Fruit fly (Drosophila melanogaster) whole organism, embryonic: ENCODE data around the gene CG5541.

ENCODE experiments used
- Abd-B ChIP-seq: fragments of 200-800 bp; sonication (Bioruptor generic); optimal IDR thresholded peaks from 2 replicates; lab custom pipeline; 2018; ENCODE audit warnings: missing biosample characterization, mild to moderate bottlenecking, missing genetic modification characterization, moderate library complexity
- C15 ChIP-seq: fragments of 200-800 bp; sonication (Bioruptor generic); IDR thresholded peaks from 3 replicates; pipeline ENCODE4 v1.3.6; 2022; ENCODE audit warnings: missing biosample characterization, missing genetic modification characterization
- CG11696 ChIP-seq: fragments of 200-800 bp; sonication (Bioruptor generic); IDR thresholded peaks from 2 replicates; pipeline ENCODE4 v1.3.6; 2022; ENCODE audit warnings: missing biosample characterization, missing genetic modification characterization
- CG12071 ChIP-seq: fragments of 200-800 bp; sonication (Bioruptor generic); optimal IDR thresholded peaks from 3 replicates; lab custom pipeline; 2018; ENCODE audit warnings: missing biosample characterization, mild to moderate bottlenecking, missing genetic modification characterization
- CG12219 ChIP-seq: fragments of 200-800 bp; sonication (Bioruptor generic); optimal IDR thresholded peaks from 3 replicates; lab custom pipeline; 2018; ENCODE audit warnings: missing biosample characterization, mild to moderate bottlenecking, missing genetic modification characterization
- CG12299 ChIP-seq: fragments of 200-800 bp; sonication (Bioruptor generic); optimal IDR thresholded peaks from 2 replicates; lab custom pipeline; 2018; ENCODE audit warnings: missing biosample characterization, mild to moderate bottlenecking, missing genetic modification characterization
- CG1233 ChIP-seq: fragments of 200-800 bp; sonication (Bioruptor generic); optimal IDR thresholded peaks from 4 replicates; lab custom pipeline; 2018; ENCODE audit warnings: missing biosample characterization, mild to moderate bottlenecking, missing genetic modification characterization
- CG12769 ChIP-seq: fragments of 200-800 bp; sonication (Bioruptor generic); optimal IDR thresholded peaks from 2 replicates; lab custom pipeline; 2019; ENCODE audit warnings: missing biosample characterization, mild to moderate bottlenecking, missing genetic modification characterization, moderate library complexity
- CG2875 ChIP-seq: fragments of 200-800 bp; sonication (Bioruptor generic); optimal IDR thresholded peaks from 2 replicates; lab custom pipeline; 2017; ENCODE audit warnings: missing biosample characterization, mild to moderate bottlenecking, missing genetic modification characterization, missing genetic modification reagents
- CG2889 ChIP-seq: fragments of 200-800 bp; sonication (Bioruptor generic); IDR thresholded peaks from 3 replicates; pipeline ENCODE4 v1.3.6; 2022; ENCODE audit warnings: missing biosample characterization, missing genetic modification characterization
- CG32772 ChIP-seq: fragments of 200-800 bp; sonication (Bioruptor generic); IDR thresholded peaks from 2 replicates; pipeline ENCODE4 v1.3.6; 2022; ENCODE audit warnings: missing biosample characterization, missing genetic modification characterization
- CG4282 ChIP-seq: fragments of 200-800 bp; sonication (Bioruptor generic); optimal IDR thresholded peaks from 2 replicates; lab custom pipeline; 2016; ENCODE audit warnings: missing biosample characterization, missing genetic modification characterization
- CG7271 ChIP-seq: fragments of 200-800 bp; sonication (Bioruptor generic); optimal IDR thresholded peaks from 2 replicates; lab custom pipeline; 2018; ENCODE audit warnings: missing biosample characterization, mild to moderate bottlenecking, missing genetic modification characterization, moderate library complexity
- CG7786 ChIP-seq: fragments of 200-800 bp; sonication (Bioruptor generic); optimal IDR thresholded peaks from 2 replicates; lab custom pipeline; 2016; ENCODE audit warnings: missing biosample characterization, missing genetic modification characterization
- CG8290 ChIP-seq, 3 experiments: fragments of 200-800 bp; sonication (Bioruptor generic); optimal IDR thresholded peaks; 2 replicates each; lab custom pipeline; 2016 to 2019; ENCODE audit warnings: missing biosample characterization in 3 of 3, missing genetic modification characterization in 3 of 3, mild to moderate bottlenecking in 2 of 3, moderate library complexity in 1 of 3
- CG8359 ChIP-seq: fragments of 200-800 bp; sonication (Bioruptor generic); optimal IDR thresholded peaks from 2 replicates; lab custom pipeline; 2017; ENCODE audit warnings: missing biosample characterization, mild to moderate bottlenecking, missing genetic modification characterization, borderline replicate concordance
- CG9817 ChIP-seq: fragments of 200-800 bp; sonication (Bioruptor generic); optimal IDR thresholded peaks from 2 replicates; lab custom pipeline; 2018; ENCODE audit warnings: missing biosample characterization, mild to moderate bottlenecking, missing genetic modification characterization, moderate library complexity
- CG9876 ChIP-seq: fragments of 200-800 bp; sonication (Bioruptor generic); optimal IDR thresholded peaks from 2 replicates; lab custom pipeline; 2016; ENCODE audit warnings: missing biosample characterization, missing genetic modification characterization
- CTCF ChIP-seq: fragments of 200-800 bp; sonication (Bioruptor generic); optimal IDR thresholded peaks from 2 replicates; lab custom pipeline; 2017; ENCODE audit warnings: missing biosample characterization, mild to moderate bottlenecking, missing genetic modification characterization, moderate library complexity
- CkIIα-i1 ChIP-seq: fragments of 200-800 bp; sonication (Bioruptor generic); IDR thresholded peaks from 2 replicates; pipeline ENCODE4 v1.3.6; 2022; ENCODE audit warnings: missing biosample characterization, missing genetic modification characterization
- D19B ChIP-seq: fragments of 200-800 bp; sonication (Bioruptor generic); optimal IDR thresholded peaks from 2 replicates; lab custom pipeline; 2017; ENCODE audit warnings: missing biosample characterization, mild to moderate bottlenecking, missing genetic modification characterization
- Dad ChIP-seq: fragments of 200-800 bp; sonication (Bioruptor generic); optimal IDR thresholded peaks from 3 replicates; lab custom pipeline; 2016; ENCODE audit warnings: missing biosample characterization, missing genetic modification characterization
- Dek ChIP-seq: fragments of 200-800 bp; sonication (Bioruptor generic); optimal IDR thresholded peaks from 3 replicates; lab custom pipeline; 2019; ENCODE audit warnings: missing biosample characterization, mild to moderate bottlenecking, missing genetic modification characterization, moderate library complexity
- Doc3 ChIP-seq: fragments of 200-800 bp; sonication (Bioruptor generic); IDR thresholded peaks from 3 replicates; pipeline ENCODE4 v1.3.6; 2022; ENCODE audit warnings: missing biosample characterization, missing genetic modification characterization; ENCODE audit not compliant: partially characterized antibody
- Gsc ChIP-seq: fragments of 200-800 bp; sonication (Bioruptor generic); IDR thresholded peaks from 2 replicates; pipeline ENCODE4 v1.3.6; 2022; ENCODE audit warnings: missing biosample characterization, missing genetic modification characterization
- MESR4 ChIP-seq: fragments of 200-800 bp; sonication (Bioruptor generic); optimal IDR thresholded peaks from 2 replicates; lab custom pipeline; 2018; ENCODE audit warnings: missing biosample characterization, mild to moderate bottlenecking, missing genetic modification characterization, moderate library complexity
- Myb ChIP-seq: fragments of 200-800 bp; sonication (Bioruptor generic); optimal IDR thresholded peaks from 2 replicates; lab custom pipeline; 2016; ENCODE audit warnings: missing biosample characterization, missing genetic modification characterization
- Optix ChIP-seq: fragments of 200-800 bp; sonication (Bioruptor generic); IDR thresholded peaks from 3 replicates; pipeline ENCODE4 v1.3.6; 2022; ENCODE audit warnings: missing biosample characterization, missing genetic modification characterization
- Pdp1 ChIP-seq, 2 experiments: fragments of 200-800 bp; sonication (Bioruptor generic); optimal IDR thresholded peaks; 3 replicates each; lab custom pipeline; 2016; ENCODE audit warnings: missing biosample characterization in 2 of 2, missing genetic modification characterization in 2 of 2, mild to moderate bottlenecking in 1 of 2, moderate library complexity in 1 of 2
- Rx ChIP-seq: fragments of 200-800 bp; sonication (Bioruptor generic); IDR thresholded peaks from 2 replicates; pipeline ENCODE4 v1.3.6; 2022; ENCODE audit warnings: missing biosample characterization, missing genetic modification characterization
- Usf ChIP-seq: fragments of 200-800 bp; sonication (Bioruptor generic); optimal IDR thresholded peaks from 2 replicates; lab custom pipeline; 2017; ENCODE audit warnings: missing genotype, missing biosample characterization, missing genetic modification characterization
- Xrp1 ChIP-seq: fragments of 200-800 bp; sonication (Bioruptor generic); IDR thresholded peaks from 2 replicates; pipeline ENCODE4 v1.3.6; 2022; ENCODE audit warnings: missing biosample characterization, missing genetic modification characterization
- abd-A ChIP-seq: fragments of 200-800 bp; sonication (Bioruptor generic); optimal IDR thresholded peaks from 3 replicates; lab custom pipeline; 2019; ENCODE audit warnings: missing biosample characterization, mild to moderate bottlenecking, missing genetic modification characterization, moderate library complexity
- bcd ChIP-seq: fragments of 200-800 bp; sonication (Bioruptor generic); optimal IDR thresholded peaks from 2 replicates; lab custom pipeline; 2017; ENCODE audit warnings: missing biosample characterization, mild to moderate bottlenecking, missing genetic modification characterization
- cas ChIP-seq: fragments of 200-800 bp; sonication (Bioruptor generic); IDR thresholded peaks from 2 replicates; pipeline ENCODE4 v1.3.6; 2022; ENCODE audit warnings: missing biosample characterization, missing genetic modification characterization
- chinmo ChIP-seq: fragments of 200-800 bp; sonication (Bioruptor generic); IDR thresholded peaks from 4 replicates; pipeline ENCODE4 v1.3.6; 2022; ENCODE audit warnings: missing biosample characterization, missing genetic modification characterization; ENCODE audit not compliant: partially characterized antibody
- en ChIP-seq: fragments of 200-800 bp; sonication (Bioruptor generic); optimal IDR thresholded peaks from 2 replicates; lab custom pipeline; 2016; ENCODE audit warnings: missing biosample characterization, missing genetic modification characterization
- hbn ChIP-seq: fragments of 200-800 bp; sonication (Bioruptor generic); IDR thresholded peaks from 2 replicates; pipeline ENCODE4 v1.3.6; 2022; ENCODE audit warnings: missing biosample characterization, missing genetic modification characterization; ENCODE audit not compliant: partially characterized antibody
- hkb ChIP-seq, 2 experiments: fragments of 200-800 bp in 1 of 2; fragments of >200 bp in 1 of 2; sonication (Bioruptor generic) in 1 of 2; IDR thresholded peaks in 1 of 2; optimal IDR thresholded peaks in 1 of 2; 2 replicates each; pipeline versions ENCODE4 v1.3.6 to Lab custom; 2017 to 2022; ENCODE audit warnings: missing biosample characterization in 1 of 2, missing genetic modification characterization in 1 of 2
- lbe ChIP-seq: fragments of 200-800 bp; sonication (Bioruptor generic); optimal IDR thresholded peaks from 2 replicates; lab custom pipeline; 2016; ENCODE audit warnings: missing biosample characterization, mild to moderate bottlenecking, missing genetic modification characterization
- nerfin-2 ChIP-seq: fragments of 200-800 bp; sonication (Bioruptor generic); IDR thresholded peaks from 2 replicates; pipeline ENCODE4 v1.3.6; 2022; ENCODE audit warnings: missing biosample characterization, missing genetic modification characterization; ENCODE audit not compliant: partially characterized antibody
- onecut ChIP-seq: fragments of 200-800 bp; sonication (Bioruptor generic); IDR thresholded peaks from 2 replicates; pipeline ENCODE4 v1.3.6; 2022; ENCODE audit warnings: missing biosample characterization, missing genetic modification characterization
- p53 ChIP-seq: fragments of 200-800 bp; sonication (Bioruptor generic); optimal IDR thresholded peaks from 2 replicates; lab custom pipeline; 2016; ENCODE audit warnings: missing biosample characterization, missing genetic modification characterization
- run ChIP-seq: fragments of 200-800 bp; sonication (Bioruptor generic); optimal IDR thresholded peaks from 3 replicates; lab custom pipeline; 2018; ENCODE audit warnings: missing biosample characterization, mild to moderate bottlenecking, missing genetic modification characterization
- slp2 ChIP-seq: fragments of 200-800 bp; sonication (Bioruptor generic); optimal IDR thresholded peaks from 2 replicates; lab custom pipeline; 2016; ENCODE audit warnings: missing biosample characterization, missing genetic modification characterization
- trem ChIP-seq: fragments of 200-800 bp; optimal IDR thresholded peaks from 3 replicates; lab custom pipeline; 2019; ENCODE audit warnings: missing biosample characterization, mild to moderate bottlenecking, missing genetic modification characterization, moderate library complexity
- unc-4 ChIP-seq: fragments of 200-800 bp; sonication (Bioruptor generic); IDR thresholded peaks from 2 replicates; pipeline ENCODE4 v1.3.6; 2022; ENCODE audit warnings: missing biosample characterization, missing genetic modification characterization; ENCODE audit not compliant: partially characterized antibody
- wor ChIP-seq: fragments of 200-800 bp; sonication (Bioruptor generic); IDR thresholded peaks from 2 replicates; pipeline ENCODE4 v1.3.6; 2022; ENCODE audit warnings: missing biosample characterization, missing genetic modification characterization
- zen2 ChIP-seq: fragments of 200-800 bp; sonication (Bioruptor generic); IDR thresholded peaks from 3 replicates; pipeline ENCODE4 v1.3.6; 2022; ENCODE audit warnings: missing biosample characterization, missing genetic modification characterization; ENCODE audit not compliant: partially characterized antibody
- zfh1 ChIP-seq: fragments of 200-800 bp; sonication (Bioruptor generic); IDR thresholded peaks from 3 replicates; pipeline ENCODE4 v1.3.6; 2022; ENCODE audit warnings: missing biosample characterization, missing genetic modification characterization

The CG5541 gene

DNA sequence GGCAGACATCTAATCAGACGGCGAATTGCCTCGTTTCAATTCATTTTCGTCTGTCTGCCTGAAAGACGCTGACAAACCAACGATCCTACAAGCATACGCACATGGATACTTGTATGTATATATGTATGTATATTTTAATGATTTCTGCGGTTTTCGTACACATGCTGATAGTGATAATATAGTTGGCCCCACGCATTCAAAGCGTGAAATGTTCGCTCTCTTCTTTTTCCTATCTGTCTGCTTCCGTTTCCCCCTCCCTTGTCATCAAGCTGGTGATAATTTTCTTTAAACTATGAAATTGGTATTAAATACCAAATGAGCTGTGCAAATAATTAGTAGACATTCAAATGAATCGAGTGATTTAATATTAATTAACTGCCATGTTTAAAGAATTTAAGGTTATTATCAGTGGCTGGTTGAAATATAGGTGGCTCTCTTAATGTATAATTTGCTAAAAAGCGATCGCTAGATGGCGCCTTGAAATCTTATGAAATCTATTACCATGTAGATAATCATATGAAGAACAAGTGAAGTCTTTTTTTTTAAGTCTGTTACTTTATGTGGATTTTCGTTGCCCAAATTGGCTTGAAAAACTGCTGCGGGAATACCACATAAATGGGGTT is 37.0 kb downstream of the CG5541 start, which contains the start of gene CG33177 (continued):
- TF ChIP-seq onecut (GFP tag; lab: Robert Waterston, UW) (no peak), CG12071 (GFP tag; lab: Kevin White, UChicago) (no peak), MESR4 (GFP tag; lab: Kevin White, UChicago) (no peak), Doc3 (no peak), Rx (GFP tag; lab: Robert Waterston, UW) (no peak), Abd-B (GFP tag; lab: Kevin White, UChicago) (peak; percentile 9), unc-4 (GFP tag; lab: Robert Waterston, UW) (no peak), CG4282 (GFP tag; lab: Kevin White, UChicago) (no peak), CG7786 (GFP tag; lab: Kevin White, UChicago) (no peak), Myb (GFP tag; lab: Kevin White, UChicago) (peak; percentile 82), CkIIα-i1 (GFP tag; lab: Robert Waterston, UW) (no peak), trem (tag; lab: Kevin White, UChicago) (no peak), CG11696 (GFP tag; lab: Robert Waterston, UW) (no peak), hkb (optimal IDR thresholded peaks at IDR 0.05; lab: Kevin White, UChicago) (no peak), hkb (GFP tag; IDR thresholded peaks at IDR 0.05; lab: Robert Waterston, UW) (no peak), CTCF (GFP tag; lab: Kevin White, UChicago) (peak; percentile 98), D19B (GFP tag; lab: Kevin White, UChicago) (no peak), en (GFP tag; lab: Kevin White, UChicago) (no peak), C15 (GFP tag; lab: Robert Waterston, UW) (no peak), CG8290 (GFP tag; optimal IDR thresholded peaks at IDR 0.05; lab: Kevin White, UChicago) (peak; percentile 43), CG8290 (tag; optimal IDR thresholded peaks at IDR 0.05; lab: Kevin White, UChicago) (peak in 1 of 2 experiments; percentile 8), chinmo (no peak), CG2889 (GFP tag; lab: Robert Waterston, UW) (no peak), CG12299 (tag; lab: Kevin White, UChicago) (no peak), run (peak; percentile 23), CG12769 (tag; lab: Kevin White, UChicago) (peak; percentile 9), slp2 (GFP tag; lab: Kevin White, UChicago) (no peak), Dad (GFP tag; lab: Kevin White, UChicago) (no peak), abd-A (tag; lab: Kevin White, UChicago) (peak; percentile 30), nerfin-2 (GFP tag; lab: Robert Waterston, UW) (no peak), CG7271 (tag; lab: Kevin White, UChicago) (no peak), Optix (GFP tag; lab: Robert Waterston, UW) (no peak), Usf (no peak), CG9817 (tag; lab: Kevin White, UChicago) (peak; percentile 41), CG32772 (GFP tag; lab: Robert Waterston, UW) (no peak), CG12219 (GFP tag; lab: Kevin White, UChicago) (no peak), CG9876 (GFP tag; lab: Kevin White, UChicago) (no peak), CG2875 (GFP tag; lab: Kevin White, UChicago) (no peak), bcd (GFP tag; lab: Kevin White, UChicago) (no peak), lbe (GFP tag; lab: Kevin White, UChicago) (no peak), p53 (GFP tag; lab: Kevin White, UChicago) (no peak), Gsc (GFP tag; lab: Robert Waterston, UW) (no peak), hbn (GFP tag; lab: Robert Waterston, UW) (no peak), wor (GFP tag; lab: Robert Waterston, UW) (no peak), zen2 (GFP tag; lab: Robert Waterston, UW) (no peak), CG1233 (GFP tag; lab: Kevin White, UChicago) (no peak), cas (GFP tag; lab: Robert Waterston, UW) (no peak), CG8359 (no peak), Pdp1 (GFP tag; optimal IDR thresholded peaks at IDR 0.05; lab: Kevin White, UChicago) (peak; percentile 10 to 84), zfh1 (no peak), Xrp1 (GFP tag; lab: Robert Waterston, UW) (no peak), Dek (tag; lab: Kevin White, UChicago) (peak; percentile 23)
